Fruit fly (Drosophila melanogaster) whole organism, embryonic: ENCODE measurements around the gene sicily.

Experiments
- Ada2b ChIP-seq: fragments of 200-800 bp; sonication (Bioruptor generic); IDR thresholded peaks from 2 replicates; pipeline ENCODE4 v1.3.6; 2022; ENCODE audit warnings: missing biosample characterization, missing genetic modification characterization
- Aef1 ChIP-seq: fragments of 200-800 bp; sonication (Bioruptor generic); IDR thresholded peaks from 3 replicates; pipeline ENCODE4 v1.3.6; 2022; ENCODE audit warnings: missing biosample characterization, missing genetic modification characterization
- Antp ChIP-seq: fragments of 200-800 bp; sonication (Bioruptor generic); optimal IDR thresholded peaks from 3 replicates; lab custom pipeline; 2016; ENCODE audit warnings: missing biosample characterization, missing genetic modification characterization
- Bgb ChIP-seq: fragments of 200-800 bp; sonication (Bioruptor generic); IDR thresholded peaks from 2 replicates; pipeline ENCODE4 v1.3.6; 2022; ENCODE audit warnings: missing biosample characterization, missing genetic modification characterization; ENCODE audit not compliant: partially characterized antibody
- CG10147 ChIP-seq: fragments of 200-800 bp; sonication (Bioruptor generic); optimal IDR thresholded peaks from 2 replicates; lab custom pipeline; 2019; ENCODE audit warnings: missing biosample characterization, mild to moderate bottlenecking, missing genetic modification characterization, moderate library complexity
- CG10267 ChIP-seq: fragments of 200-800 bp; sonication (Bioruptor generic); optimal IDR thresholded peaks from 2 replicates; lab custom pipeline; 2018; ENCODE audit warnings: missing biosample characterization, mild to moderate bottlenecking, missing genetic modification characterization, moderate library complexity
- CG10462 ChIP-seq: fragments of 200-800 bp; sonication (Bioruptor generic); optimal IDR thresholded peaks from 2 replicates; lab custom pipeline; 2016; ENCODE audit warnings: missing biosample characterization, missing genetic modification characterization
- CG10979 ChIP-seq: fragments of 200-800 bp; sonication (Bioruptor generic); optimal IDR thresholded peaks from 2 replicates; lab custom pipeline; 2018; ENCODE audit warnings: missing biosample characterization, mild to moderate bottlenecking, missing genetic modification characterization, moderate library complexity
- CG11560 ChIP-seq: fragments of 200-800 bp; sonication (Bioruptor generic); IDR thresholded peaks from 3 replicates; pipeline ENCODE4 v1.3.6; 2022; ENCODE audit warnings: missing biosample characterization, missing genetic modification characterization
- CG11723 ChIP-seq: fragments of 200-800 bp; sonication (Bioruptor generic); optimal IDR thresholded peaks from 2 replicates; lab custom pipeline; 2017; ENCODE audit warnings: missing biosample characterization, mild to moderate bottlenecking, missing genetic modification characterization
- CG12942 ChIP-seq: fragments of 200-800 bp; sonication (Bioruptor generic); optimal IDR thresholded peaks from 3 replicates; lab custom pipeline; 2016; ENCODE audit warnings: missing biosample characterization, missing genetic modification characterization
- CG13894 ChIP-seq: fragments of 200-800 bp; sonication (Bioruptor generic); optimal IDR thresholded peaks from 3 replicates; lab custom pipeline; 2018; ENCODE audit warnings: missing biosample characterization, mild to moderate bottlenecking, missing genetic modification characterization, moderate library complexity
- CG15269 ChIP-seq: fragments of 200-800 bp; sonication (Bioruptor generic); optimal IDR thresholded peaks from 2 replicates; lab custom pipeline; 2018; ENCODE audit warnings: missing biosample characterization, mild to moderate bottlenecking, missing genetic modification characterization, moderate library complexity
- CG17361 ChIP-seq: fragments of 200-800 bp; sonication (Bioruptor generic); IDR thresholded peaks from 3 replicates; pipeline ENCODE4 v1.3.6; 2022; ENCODE audit warnings: missing biosample characterization, missing genetic modification characterization
- CG18011 ChIP-seq: fragments of 200-800 bp; sonication (Bioruptor generic); optimal IDR thresholded peaks from 2 replicates; lab custom pipeline; 2017; ENCODE audit warnings: missing biosample characterization, missing genetic modification characterization, mild to moderate bottlenecking, moderate library complexity, missing genotype
- CG31224 ChIP-seq: fragments of 200-800 bp; sonication (Bioruptor generic); IDR thresholded peaks from 2 replicates; pipeline ENCODE4 v1.3.6; 2022; ENCODE audit warnings: missing biosample characterization, missing genetic modification characterization
- CG32772 ChIP-seq: fragments of 200-800 bp; sonication (Bioruptor generic); IDR thresholded peaks from 2 replicates; pipeline ENCODE4 v1.3.6; 2022; ENCODE audit warnings: missing biosample characterization, missing genetic modification characterization
- CG4328 ChIP-seq: fragments of 200-800 bp; sonication (Bioruptor generic); optimal IDR thresholded peaks from 3 replicates; lab custom pipeline; 2017; ENCODE audit warnings: missing biosample characterization, missing genetic modification reagents, missing genetic modification characterization
- CG7357 ChIP-seq: fragments of 200-800 bp; sonication (Bioruptor generic); IDR thresholded peaks from 3 replicates; pipeline ENCODE4 v1.3.6; 2022; ENCODE audit warnings: missing biosample characterization, missing genetic modification characterization
- CG7928 ChIP-seq: fragments of 200-800 bp; sonication (Bioruptor generic); optimal IDR thresholded peaks from 2 replicates; lab custom pipeline; 2017; ENCODE audit warnings: missing biosample characterization, mild to moderate bottlenecking, missing genetic modification characterization
- Dip2 ChIP-seq: fragments of 200-800 bp; sonication (Bioruptor generic); IDR thresholded peaks from 2 replicates; pipeline ENCODE4 v1.3.6; 2022; ENCODE audit warnings: missing biosample characterization, missing genetic modification characterization
- Dll ChIP-seq: fragments of 200-800 bp; sonication (Bioruptor generic); IDR thresholded peaks from 4 replicates; pipeline ENCODE4 v1.3.6; 2022; ENCODE audit warnings: missing biosample characterization, missing genetic modification characterization; ENCODE audit not compliant: partially characterized antibody
- Fer1 ChIP-seq: fragments of 200-800 bp; sonication (Bioruptor generic); optimal IDR thresholded peaks from 2 replicates; lab custom pipeline; 2017; ENCODE audit warnings: missing biosample characterization, mild to moderate bottlenecking, missing genetic modification characterization
- Hand ChIP-seq: fragments of 200-800 bp; sonication (Bioruptor generic); optimal IDR thresholded peaks from 2 replicates; lab custom pipeline; 2017; ENCODE audit warnings: mild to moderate bottlenecking, missing biosample characterization, missing genetic modification reagents, missing genetic modification characterization
- Lim3 ChIP-seq: fragments of 200-800 bp; sonication (Bioruptor generic); IDR thresholded peaks from 2 replicates; pipeline ENCODE4 v1.3.6; 2022; ENCODE audit warnings: missing biosample characterization, missing genetic modification characterization
- MESR4 ChIP-seq: fragments of 200-800 bp; sonication (Bioruptor generic); optimal IDR thresholded peaks from 2 replicates; lab custom pipeline; 2018; ENCODE audit warnings: missing biosample characterization, mild to moderate bottlenecking, missing genetic modification characterization, moderate library complexity
- Sox100B ChIP-seq: fragments of 200-800 bp; sonication (Bioruptor generic); optimal IDR thresholded peaks from 3 replicates; lab custom pipeline; 2018; ENCODE audit warnings: missing biosample characterization, mild to moderate bottlenecking, missing genetic modification characterization
- Spps ChIP-seq: fragments of 200-800 bp; sonication (Bioruptor generic); optimal IDR thresholded peaks from 2 replicates; lab custom pipeline; 2018; ENCODE audit warnings: missing biosample characterization, mild to moderate bottlenecking, missing genetic modification characterization
- Sry-δ ChIP-seq: fragments of 200-800 bp; sonication (Bioruptor generic); optimal IDR thresholded peaks from 2 replicates; lab custom pipeline; 2016; ENCODE audit warnings: missing biosample characterization, missing genetic modification characterization
- TFAM ChIP-seq: fragments of 200-800 bp; sonication (Bioruptor generic); optimal IDR thresholded peaks from 2 replicates; lab custom pipeline; 2017; ENCODE audit warnings: missing biosample characterization, missing genetic modification characterization, inconsistent platforms
- Trl ChIP-seq, 3 experiments: fragments of >200 bp in 2 of 3; fragments of 200-800 bp in 1 of 3; sonication (Bioruptor generic) in 1 of 3; optimal IDR thresholded peaks; 2 replicates in 1 of 3; 3 replicates in 2 of 3; lab custom pipeline; 2016 to 2017; ENCODE audit warnings: missing biosample characterization in 1 of 3, missing genetic modification characterization in 1 of 3
- Xbp1 ChIP-seq: fragments of 200-800 bp; sonication (Bioruptor generic); optimal IDR thresholded peaks from 3 replicates; lab custom pipeline; 2016; ENCODE audit warnings: missing biosample characterization, mild to moderate bottlenecking, missing genetic modification characterization
- Xrp1 ChIP-seq: fragments of 200-800 bp; sonication (Bioruptor generic); IDR thresholded peaks from 2 replicates; pipeline ENCODE4 v1.3.6; 2022; ENCODE audit warnings: missing biosample characterization, missing genetic modification characterization
- bcd ChIP-seq: fragments of 200-800 bp; sonication (Bioruptor generic); optimal IDR thresholded peaks from 2 replicates; lab custom pipeline; 2017; ENCODE audit warnings: missing biosample characterization, mild to moderate bottlenecking, missing genetic modification characterization
- cad ChIP-seq: fragments of >200 bp; optimal IDR thresholded peaks from 2 replicates; lab custom pipeline; 2017; ENCODE audit warnings: missing biosample characterization, missing genetic modification characterization
- croc ChIP-seq: fragments of 200-800 bp; sonication (Bioruptor generic); conservative IDR thresholded peaks from 3 replicates; pipeline ENCODE4 v1.3.6; 2022; ENCODE audit warnings: missing biosample characterization, missing genetic modification characterization
- dysf ChIP-seq: fragments of 200-800 bp; sonication (Bioruptor generic); IDR thresholded peaks from 3 replicates; pipeline ENCODE4 v1.3.6; 2022; ENCODE audit warnings: missing biosample characterization, missing genetic modification characterization
- eve ChIP-seq, 2 experiments: fragments of >200 bp; optimal IDR thresholded peaks; 2 replicates each; lab custom pipeline; 2017; ENCODE audit warnings: missing biosample characterization in 2 of 2, missing genetic modification characterization in 2 of 2
- fd3F ChIP-seq: fragments of 200-800 bp; sonication (Bioruptor generic); optimal IDR thresholded peaks from 2 replicates; lab custom pipeline; 2018; ENCODE audit warnings: missing biosample characterization, mild to moderate bottlenecking, missing genetic modification characterization, moderate library complexity
- gcm2 ChIP-seq: fragments of 200-800 bp; sonication (Bioruptor generic); optimal IDR thresholded peaks from 2 replicates; lab custom pipeline; 2016; ENCODE audit warnings: missing biosample characterization, missing genetic modification characterization
- jigr1 ChIP-seq: fragments of 200-800 bp; sonication (Bioruptor generic); IDR thresholded peaks from 3 replicates; pipeline ENCODE4 v1.3.6; 2022; ENCODE audit warnings: missing biosample characterization, missing genetic modification characterization
- luna ChIP-seq: fragments of 200-800 bp; sonication (Bioruptor generic); optimal IDR thresholded peaks from 2 replicates; lab custom pipeline; 2016; ENCODE audit warnings: missing biosample characterization, missing genetic modification characterization
- maf-S ChIP-seq: fragments of 200-800 bp; sonication (Bioruptor generic); optimal IDR thresholded peaks from 2 replicates; lab custom pipeline; 2016; ENCODE audit warnings: missing biosample characterization, missing genetic modification characterization
- mld ChIP-seq: fragments of 200-800 bp; sonication (Bioruptor generic); IDR thresholded peaks from 3 replicates; pipeline ENCODE4 v1.3.6; 2022; ENCODE audit warnings: missing biosample characterization, missing genetic modification characterization; ENCODE audit not compliant: partially characterized antibody
- slou ChIP-seq: fragments of 200-800 bp; sonication (Bioruptor generic); optimal IDR thresholded peaks from 3 replicates; lab custom pipeline; 2016; ENCODE audit warnings: missing biosample characterization, missing genetic modification characterization
- ssp ChIP-seq: fragments of 200-800 bp; sonication (Bioruptor generic); IDR thresholded peaks from 2 replicates; pipeline ENCODE4 v1.3.6; 2022; ENCODE audit warnings: missing biosample characterization, missing genetic modification characterization
- tin ChIP-seq: fragments of 200-800 bp; sonication (Bioruptor generic); optimal IDR thresholded peaks from 3 replicates; lab custom pipeline; 2016; ENCODE audit warnings: missing biosample characterization, missing genetic modification characterization
- unc-4 ChIP-seq: fragments of 200-800 bp; sonication (Bioruptor generic); IDR thresholded peaks from 2 replicates; pipeline ENCODE4 v1.3.6; 2022; ENCODE audit warnings: missing biosample characterization, missing genetic modification characterization; ENCODE audit not compliant: partially characterized antibody
- vnd ChIP-seq: fragments of 200-800 bp; sonication (Bioruptor generic); IDR thresholded peaks from 3 replicates; pipeline ENCODE4 v1.3.6; 2022; ENCODE audit warnings: missing biosample characterization, missing genetic modification characterization; ENCODE audit not compliant: partially characterized antibody
- zfh2 ChIP-seq: fragments of 200-800 bp; sonication (Bioruptor generic); optimal IDR thresholded peaks from 2 replicates; lab custom pipeline; 2016; ENCODE audit warnings: missing biosample characterization, missing genetic modification characterization

sicily gene

dm6 chrX:11854758-11855465 lies 36.6 kb upstream of the sicily start, which contains the start of the genes CG10347 and ATP7 (continued):
- TF ChIP-seq Antp (GFP tag; lab: Kevin White, UChicago): no peak
- TF ChIP-seq Dip2 (GFP tag; lab: Robert Waterston, UW): no peak
- no peak for TF ChIP-seq maf-S (GFP tag; lab: Kevin White, UChicago)
- TF ChIP-seq CG13894 (tag; lab: Kevin White, UChicago): peak; percentile 11
- TF ChIP-seq Dll (GFP tag; lab: Robert Waterston, UW): peak; percentile 97
- 0 out of 3 replicates have a peak, but pooled peaks have one; percentile 11 for TF ChIP-seq CG17361
- TF ChIP-seq Sox100B (GFP tag; lab: Kevin White, UChicago): no peak
- TF ChIP-seq unc-4 (GFP tag; lab: Robert Waterston, UW): peak; percentile 93
- TF ChIP-seq CG12942 (GFP tag; lab: Kevin White, UChicago): no peak
- TF ChIP-seq vnd (GFP tag; lab: Robert Waterston, UW): peak; percentile 85
- TF ChIP-seq CG32772 (GFP tag; lab: Robert Waterston, UW): no peak
- TF ChIP-seq zfh2: peak; percentile 20
- no peak for TF ChIP-seq Xbp1
- TF ChIP-seq Bgb: peak; percentile 90
- TF ChIP-seq cad (GFP tag; lab: Kevin White, UChicago): no peak
- no peak for TF ChIP-seq jigr1 (GFP tag; lab: Robert Waterston, UW)
- no peak for TF ChIP-seq fd3F (GFP tag; lab: Kevin White, UChicago)
- TF ChIP-seq Lim3 (GFP tag; lab: Robert Waterston, UW): no peak
- TF ChIP-seq ssp (GFP tag; lab: Robert Waterston, UW): no peak
- no peak for TF ChIP-seq Spps (tag; lab: Kevin White, UChicago)
- TF ChIP-seq Sry-δ (GFP tag; lab: Kevin White, UChicago): peak; percentile 97
- no peak for TF ChIP-seq CG10979 (tag; lab: Kevin White, UChicago)
- TF ChIP-seq CG15269 (tag; lab: Kevin White, UChicago): peak; percentile 22
- no peak for TF ChIP-seq CG31224 (GFP tag; lab: Robert Waterston, UW)
- peak; percentile 70 for TF ChIP-seq CG10267 (tag; lab: Kevin White, UChicago)
- TF ChIP-seq mld: no peak; the same call in 2 of the 3 replicates
- no peak for TF ChIP-seq croc (GFP tag; lab: Robert Waterston, UW)
- no peak for TF ChIP-seq Trl (optimal IDR thresholded peaks at IDR 0.05; lab: Kevin White, UChicago)
- peak; percentile 2 for TF ChIP-seq Trl (GFP tag; optimal IDR thresholded peaks at IDR 0.05; lab: Kevin White, UChicago)
- TF ChIP-seq TFAM: no peak
- TF ChIP-seq CG4328: peak; percentile 17
- TF ChIP-seq slou (GFP tag; lab: Kevin White, UChicago): no peak
- no peak for TF ChIP-seq CG7928 (GFP tag; lab: Kevin White, UChicago)
- no peak for TF ChIP-seq bcd (GFP tag; lab: Kevin White, UChicago)
- TF ChIP-seq CG11560: no peak
- no peak for TF ChIP-seq CG7357 (GFP tag; lab: Robert Waterston, UW)
- TF ChIP-seq CG11723 (GFP tag; lab: Kevin White, UChicago): no peak
- no peak for TF ChIP-seq Aef1 (GFP tag; lab: Robert Waterston, UW)
- peak; percentile 53 for TF ChIP-seq Fer1
- no peak for TF ChIP-seq Hand
- TF ChIP-seq luna: no peak
- no peak for TF ChIP-seq eve (GFP tag; optimal IDR thresholded peaks at IDR 0.05; lab: Kevin White, UChicago)
- TF ChIP-seq Xrp1 (GFP tag; lab: Robert Waterston, UW): no peak
- no peak for TF ChIP-seq dysf (GFP tag; lab: Robert Waterston, UW)
- no peak for TF ChIP-seq gcm2
- TF ChIP-seq tin (GFP tag; lab: Kevin White, UChicago): peak; percentile 25
- TF ChIP-seq CG10462 (GFP tag; lab: Kevin White, UChicago): peak; percentile 43
- no peak for TF ChIP-seq CG10147
- no peak for TF ChIP-seq Ada2b (GFP tag; lab: Robert Waterston, UW)
- TF ChIP-seq MESR4 (GFP tag; lab: Kevin White, UChicago): peak; percentile 74
- TF ChIP-seq CG18011 (GFP tag; lab: Kevin White, UChicago): no peak
